Worm (Caenorhabditis elegans) whole organism, L4/young adult: ENCODE results near the gene F07F6.7.

ENCODE experiments used
- W03F9.2 ChIP-seq: fragments of 150-350 bp; optimal IDR thresholded peaks from 2 replicates; lab custom pipeline; 2014; ENCODE audit warnings: missing biosample characterization, missing genetic modification characterization
- dao-5 ChIP-seq: sonication (generic microtip); optimal IDR thresholded peaks from 2 replicates; lab custom pipeline; 2016; ENCODE audit warnings: missing genotype, missing genetic modification characterization, moderate library complexity, missing compliant biosample characterization
- him-1 ChIP-seq: sonication (generic microtip); optimal IDR thresholded peaks from 2 replicates; lab custom pipeline; 2016; ENCODE audit warnings: missing genotype, missing genetic modification reagents, missing genetic modification characterization, missing compliant biosample characterization

ce11 chrII:5460911-5461310, 37.3 kb upstream of the F07F6.7 start:
- no peak for TF ChIP-seq W03F9.2 (tag; lab: Kevin White, UChicago)
- no peak for TF ChIP-seq him-1 (tag; lab: Kevin White, UChicago)
- TF ChIP-seq dao-5 (tag; lab: Kevin White, UChicago), result no peak
